Worm (Caenorhabditis elegans) whole organism, L4 larva: Measurements from ENCODE around the gene srh-271.

ENCODE experiments used
- R02D3.7 ChIP-seq: fragments of 150-350 bp; sonication (generic microtip); optimal IDR thresholded peaks from 3 replicates; lab custom pipeline; 2014; ENCODE audit warnings: missing biosample characterization, missing genetic modification characterization
- T20F7.1 ChIP-seq: fragments of 200-800 bp; sonication (Bioruptor generic); optimal IDR thresholded peaks from 2 replicates; lab custom pipeline; 2018; ENCODE audit warnings: mild to moderate bottlenecking, missing genetic modification characterization, missing compliant biosample characterization
- T26A8.4 ChIP-seq: fragments of 200-800 bp; sonication (Bioruptor generic); IDR thresholded peaks from 2 replicates; pipeline ENCODE4 v1.3.6; 2022; ENCODE audit warnings: missing genetic modification characterization, missing compliant biosample characterization
- Y48G9A.11 ChIP-seq: fragments of 200-800 bp; sonication (Bioruptor generic); IDR thresholded peaks from 2 replicates; pipeline ENCODE4 v1.3.6; 2022; ENCODE audit warnings: missing genetic modification reagents, missing genetic modification characterization, missing compliant biosample characterization
- Y75B8A.6 ChIP-seq: fragments of 200-800 bp; sonication (Bioruptor generic); IDR thresholded peaks from 2 replicates; pipeline ENCODE4 v1.3.6; 2022; ENCODE audit warnings: missing genetic modification reagents, missing genetic modification characterization, missing compliant biosample characterization
- aha-1 ChIP-seq: fragments of 150-350 bp; peaks from one replicate; lab custom pipeline; 2014; ENCODE audit warnings: missing biosample characterization, missing genetic modification characterization
- ceh-20 ChIP-seq: fragments of 200-800 bp; sonication (Bioruptor generic); IDR thresholded peaks from 2 replicates; pipeline ENCODE4 v1.3.6; 2022; ENCODE audit warnings: missing genetic modification reagents, missing genetic modification characterization, missing compliant biosample characterization
- ceh-32 ChIP-seq: sonication (generic microtip); optimal IDR thresholded peaks from 2 replicates; lab custom pipeline; 2016; ENCODE audit warnings: mild to moderate bottlenecking, missing genetic modification characterization, missing compliant biosample characterization; ENCODE audit not compliant: poor library complexity
- ceh-44 ChIP-seq: fragments of 200-800 bp; sonication (Bioruptor generic); IDR thresholded peaks from 2 replicates; pipeline ENCODE4 v1.3.6; 2022; ENCODE audit warnings: missing genetic modification reagents, missing genetic modification characterization, missing compliant biosample characterization
- ceh-62 ChIP-seq: sonication (generic microtip); optimal IDR thresholded peaks from 2 replicates; lab custom pipeline; 2017; ENCODE audit warnings: missing biosample characterization, missing genetic modification characterization
- cey-2 ChIP-seq: sonication (generic microtip); optimal IDR thresholded peaks from 3 replicates; lab custom pipeline; 2017; ENCODE audit warnings: missing genetic modification characterization, mild to moderate bottlenecking, missing compliant biosample characterization, antibody characterized with exemption, borderline replicate concordance; ENCODE audit not compliant: insufficient read depth
- daf-12 ChIP-seq: fragments of 150-350 bp; optimal IDR thresholded peaks from 2 replicates; lab custom pipeline; 2014; ENCODE audit warnings: missing biosample characterization, missing genetic modification reagents, missing genetic modification characterization
- daf-19 ChIP-seq: fragments of 200-800 bp; sonication (Bioruptor generic); conservative IDR thresholded peaks from 2 replicates; pipeline ENCODE4 v1.3.6; 2022; ENCODE audit warnings: missing genetic modification characterization, missing compliant biosample characterization
- dmd-8 ChIP-seq: fragments of 200-800 bp; sonication (Bioruptor generic); IDR thresholded peaks from 2 replicates; pipeline ENCODE4 v1.3.6; 2022; ENCODE audit warnings: missing genetic modification characterization, missing compliant biosample characterization
- dmd-9 ChIP-seq: fragments of 200-800 bp; sonication (Bioruptor generic); IDR thresholded peaks from 2 replicates; pipeline ENCODE4 v1.3.6; 2022; ENCODE audit warnings: missing genetic modification reagents, missing genetic modification characterization, missing compliant biosample characterization
- duxl-1 ChIP-seq: sonication (generic microtip); optimal IDR thresholded peaks from 2 replicates; lab custom pipeline; 2016; ENCODE audit warnings: mild to moderate bottlenecking, missing genetic modification characterization, moderate library complexity, missing compliant biosample characterization; ENCODE audit not compliant: poor library complexity
- egl-43 ChIP-seq: fragments of 200-800 bp; sonication (Bioruptor generic); IDR thresholded peaks from 2 replicates; pipeline ENCODE4 v1.3.6; 2022; ENCODE audit warnings: missing genetic modification reagents, missing genetic modification characterization, missing compliant biosample characterization
- hif-1 ChIP-seq, 2 experiments: sonication (generic microtip); optimal IDR thresholded peaks; 2 replicates each; lab custom pipeline; 2016 to 2017; ENCODE audit warnings: missing compliant biosample characterization in 2 of 2, missing genetic modification characterization in 2 of 2, missing genetic modification reagents in 2 of 2, missing genotype in 2 of 2, mild to moderate bottlenecking in 1 of 2
- hlh-11 ChIP-seq: fragments of 200-800 bp; sonication (Bioruptor generic); optimal IDR thresholded peaks from 2 replicates; lab custom pipeline; 2018; ENCODE audit warnings: mild to moderate bottlenecking, missing genetic modification characterization, missing compliant biosample characterization
- hlh-30 ChIP-seq: sonication (generic microtip); optimal IDR thresholded peaks from 2 replicates; lab custom pipeline; 2017; ENCODE audit warnings: antibody characterized with exemption, mild to moderate bottlenecking, missing genetic modification characterization, missing compliant biosample characterization; ENCODE audit not compliant: insufficient read depth
- jun-1 ChIP-seq: fragments of 150-350 bp; optimal IDR thresholded peaks from 2 replicates; lab custom pipeline; 2014; ENCODE audit warnings: missing biosample characterization, missing genetic modification reagents, missing genetic modification characterization
- lim-7 ChIP-seq: fragments of 200-800 bp; sonication (Bioruptor generic); IDR thresholded peaks from 2 replicates; pipeline ENCODE4 v1.3.6; 2022; ENCODE audit warnings: missing genetic modification characterization, missing compliant biosample characterization
- lin-13 ChIP-seq: fragments of 150-350 bp; optimal IDR thresholded peaks from 2 replicates; lab custom pipeline; 2014; ENCODE audit warnings: missing biosample characterization, missing genetic modification reagents, missing genetic modification characterization
- lin-15B ChIP-seq: fragments of 150-350 bp; sonication (generic microtip); optimal IDR thresholded peaks from 3 replicates; lab custom pipeline; 2014; ENCODE audit warnings: missing biosample characterization, missing genetic modification characterization
- madf-5 ChIP-seq, 2 experiments: fragments of 200-800 bp; sonication (Bioruptor generic); IDR thresholded peaks; 2 replicates each; pipeline ENCODE4 v1.3.6; 2022; ENCODE audit warnings: missing compliant biosample characterization in 2 of 2, missing genetic modification characterization in 2 of 2
- mdl-1 ChIP-seq, 2 experiments: fragments of 150-350 bp in 1 of 2; sonication (generic microtip) in 1 of 2; optimal IDR thresholded peaks; 2 replicates each; lab custom pipeline; 2014 to 2017; ENCODE audit warnings: missing biosample characterization in 2 of 2, missing genetic modification characterization in 2 of 2
- mdt-29 ChIP-seq: fragments of 200-800 bp; sonication (Bioruptor generic); IDR thresholded peaks from 2 replicates; pipeline ENCODE4 v1.3.6; 2022; ENCODE audit warnings: missing genetic modification reagents, missing genetic modification characterization, missing compliant biosample characterization
- mxl-2 ChIP-seq: fragments of 200-800 bp; sonication (Bioruptor generic); conservative IDR thresholded peaks from 2 replicates; pipeline ENCODE4 v1.3.6; 2022; ENCODE audit warnings: missing genetic modification reagents, missing genetic modification characterization, missing compliant biosample characterization
- mxl-3 ChIP-seq: fragments of 200-800 bp; sonication (Bioruptor generic); optimal IDR thresholded peaks from 2 replicates; lab custom pipeline; 2018; ENCODE audit warnings: mild to moderate bottlenecking, missing genetic modification characterization, missing compliant biosample characterization
- nhr-10 ChIP-seq: fragments of 150-350 bp; optimal IDR thresholded peaks from 2 replicates; lab custom pipeline; 2014; ENCODE audit warnings: missing biosample characterization, missing genetic modification characterization
- nhr-102 ChIP-seq: sonication (generic microtip); optimal IDR thresholded peaks from 2 replicates; lab custom pipeline; 2016; ENCODE audit warnings: mild to moderate bottlenecking, missing genetic modification characterization, moderate library complexity, missing compliant biosample characterization
- nhr-111 ChIP-seq: fragments of 200-800 bp; sonication (Bioruptor generic); optimal IDR thresholded peaks from 2 replicates; lab custom pipeline; 2018; ENCODE audit warnings: mild to moderate bottlenecking, missing genetic modification characterization, missing compliant biosample characterization
- nhr-41 ChIP-seq: fragments of 200-800 bp; sonication (Bioruptor generic); IDR thresholded peaks from 2 replicates; pipeline ENCODE4 v1.3.6; 2022; ENCODE audit warnings: missing genetic modification reagents, missing genetic modification characterization, missing compliant biosample characterization
- nhr-42 ChIP-seq: fragments of 200-800 bp; sonication (Bioruptor generic); IDR thresholded peaks from 2 replicates; pipeline ENCODE4 v1.3.6; 2022; ENCODE audit warnings: missing genetic modification characterization, missing compliant biosample characterization
- nhr-6 ChIP-seq: fragments of 150-350 bp; optimal IDR thresholded peaks from 2 replicates; lab custom pipeline; 2014; ENCODE audit warnings: missing biosample characterization, missing genetic modification characterization
- rbr-2 ChIP-seq: sonication (generic microtip); optimal IDR thresholded peaks from 2 replicates; lab custom pipeline; 2016; ENCODE audit warnings: missing genotype, missing genetic modification characterization, missing compliant biosample characterization
- skn-1 ChIP-seq: fragments of 150-350 bp; optimal IDR thresholded peaks from 2 replicates; lab custom pipeline; 2014; ENCODE audit warnings: missing biosample characterization, missing genetic modification characterization
- snpc-1.2 ChIP-seq: fragments of 200-800 bp; sonication (Bioruptor generic); IDR thresholded peaks from 2 replicates; pipeline ENCODE4 v1.3.6; 2022; ENCODE audit warnings: missing genetic modification reagents, missing genetic modification characterization, missing compliant biosample characterization
- tra-1 ChIP-seq: fragments of 200-800 bp; sonication (Bioruptor generic); IDR thresholded peaks from 2 replicates; pipeline ENCODE4 v1.3.6; 2022; ENCODE audit warnings: missing genetic modification reagents, missing genetic modification characterization, missing compliant biosample characterization
- unc-130 ChIP-seq: sonication (generic microtip); optimal IDR thresholded peaks from 2 replicates; lab custom pipeline; 2016; ENCODE audit warnings: missing genetic modification reagents, missing genetic modification characterization, missing compliant biosample characterization
- unc-39 ChIP-seq: sonication (generic microtip); optimal IDR thresholded peaks from 2 replicates; lab custom pipeline; 2017; ENCODE audit warnings: missing biosample characterization, missing genetic modification characterization
- zag-1 ChIP-seq: fragments of 150-350 bp; optimal IDR thresholded peaks from 2 replicates; lab custom pipeline; 2014; ENCODE audit warnings: missing biosample characterization, missing genetic modification characterization
- zfp-3 ChIP-seq: fragments of 200-800 bp; sonication (Bioruptor generic); conservative IDR thresholded peaks from 2 replicates; pipeline ENCODE4 v1.3.6; 2022; ENCODE audit warnings: missing genetic modification reagents, missing genetic modification characterization, missing compliant biosample characterization

srh-271 gene

DNA sequence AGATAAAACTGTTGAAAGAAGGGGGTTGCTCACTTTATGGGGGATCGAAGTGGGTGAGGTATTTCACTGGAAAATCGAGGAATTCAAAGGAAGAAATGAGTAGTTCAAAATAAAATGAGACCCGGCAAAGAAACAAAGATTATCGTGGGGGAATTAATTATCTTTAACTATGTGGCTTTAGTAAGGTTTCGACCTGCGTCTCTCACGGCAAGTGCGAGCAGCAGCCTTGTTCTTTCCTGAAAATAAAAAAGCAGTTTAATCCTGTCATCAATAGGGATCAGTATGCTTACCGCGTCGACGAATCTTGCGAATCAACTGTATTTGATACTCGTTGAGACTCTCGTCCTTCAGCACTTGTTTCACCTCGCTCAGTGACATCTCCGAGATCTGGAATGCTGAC is at the start of gene srh-271:
TSS of gene srh-271 (minus strand) at position 101 of the 400 bp plus-strand sequence.
- TF ChIP-seq T20F7.1 (GFP tag; lab: Kevin White, UChicago) (no peak), unc-39 (tag; lab: Kevin White, UChicago) (no peak), nhr-6 (tag; lab: Kevin White, UChicago) (no peak)

DNA sequence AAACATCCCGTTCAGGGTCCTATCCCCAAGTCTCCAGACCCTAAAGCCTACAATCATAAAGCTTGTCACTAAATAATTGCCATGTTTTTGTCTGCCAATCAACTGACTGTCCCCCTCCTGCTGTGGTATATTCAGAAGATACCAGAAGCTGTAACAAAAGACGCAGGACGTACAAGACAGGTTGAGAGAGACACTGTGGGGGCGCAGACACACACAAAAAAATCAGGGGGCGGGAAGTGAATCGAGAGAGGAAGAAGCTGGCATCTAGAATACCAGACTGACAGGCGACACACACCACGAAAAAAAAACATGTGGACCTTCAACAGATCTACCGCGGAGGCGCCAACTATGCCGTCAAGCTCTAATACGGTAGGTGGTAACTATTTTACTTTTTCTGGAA is 49.4 kb upstream of the srh-271 start, which contains the start of gene kel-8:
TSS of gene kel-8 (plus strand) at position 301 of the 400 bp plus-strand sequence.
- peak; percentile 45 for TF ChIP-seq hlh-30 (tag; lab: Kevin White, UChicago)
- peak; percentile 30 for TF ChIP-seq hlh-11
- TF ChIP-seq ceh-32 (tag; lab: Kevin White, UChicago): no peak
- peak; percentile 37 for TF ChIP-seq aha-1 (tag; lab: Kevin White, UChicago)

DNA sequence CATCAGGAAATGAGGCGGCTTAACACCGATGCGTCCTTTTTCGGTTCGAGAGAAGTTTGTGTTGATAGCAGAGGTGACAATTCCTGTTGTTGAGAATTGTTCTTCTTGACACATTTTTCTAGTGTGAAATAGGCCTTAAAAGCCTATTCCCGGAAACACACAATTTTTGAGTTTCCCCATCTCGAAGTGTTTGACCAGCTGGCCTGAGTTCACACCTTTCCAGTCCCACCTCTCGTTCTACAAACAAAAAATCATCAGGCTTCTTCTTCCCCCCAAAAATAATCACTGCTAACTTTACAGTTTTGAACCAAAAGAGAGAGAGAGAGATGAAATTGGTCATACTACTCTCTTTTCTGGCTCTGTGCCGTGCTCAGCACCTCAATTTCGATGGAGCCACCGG is 44.8 kb upstream of the srh-271 start, which contains the start of gene W02G9.4:
TSS of gene W02G9.4 (plus strand) at position 301 of the 400 bp plus-strand sequence.
- TF ChIP-seq duxl-1 (tag; lab: Kevin White, UChicago) (no peak), jun-1 (tag; lab: Kevin White, UChicago) (no peak), ceh-44 (no peak), hlh-30 (tag; lab: Kevin White, UChicago) (no peak), lin-13 (GFP tag; lab: Kevin White, UChicago) (no peak), ceh-20 (GFP tag; lab: Robert Waterston, UW) (no peak), skn-1 (no peak)

DNA sequence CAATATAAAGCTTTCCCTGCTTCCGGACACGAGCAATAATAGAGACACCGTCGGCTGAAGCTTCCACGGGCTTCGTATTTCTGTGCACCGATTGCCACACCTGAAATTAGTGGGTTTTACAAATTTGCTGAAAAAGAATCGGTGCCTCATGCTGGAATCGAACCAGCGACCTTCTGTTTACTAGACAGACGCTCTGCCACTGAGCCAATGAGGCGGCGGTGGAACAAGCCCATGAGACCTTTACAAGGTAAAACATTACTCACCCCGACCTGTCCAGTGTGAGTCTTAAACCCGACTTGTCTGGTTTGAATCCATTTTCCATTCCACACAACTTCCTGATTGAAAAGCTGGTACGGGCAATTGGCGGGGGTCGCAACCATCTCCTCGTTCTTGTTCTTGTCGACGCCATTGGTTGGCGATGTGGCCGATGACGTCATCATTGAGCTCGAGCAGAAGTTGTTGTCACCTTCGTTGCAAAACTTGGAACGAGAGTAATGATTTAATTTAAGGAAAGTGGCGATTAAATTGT is 42.8 kb upstream of the srh-271 start, which contains the start of gene ndx-2:
TSS of gene ndx-2 (minus strand) at position 479 of the 529 bp plus-strand sequence.
- TF ChIP-seq cey-2 (no peak), nhr-111 (GFP tag; lab: Kevin White, UChicago) (peak; percentile 82), tra-1 (GFP tag; lab: Robert Waterston, UW) (peak; percentile 45; the same call in 1 of the 2 replicates), Y48G9A.11 (GFP tag; lab: Robert Waterston, UW) (peak; percentile 72), dmd-9 (GFP tag; lab: Robert Waterston, UW) (no peak), ceh-20 (GFP tag; lab: Robert Waterston, UW) (no peak), nhr-10 (tag; lab: Kevin White, UChicago) (no peak), ceh-62 (tag; lab: Kevin White, UChicago) (no peak), mdt-29 (GFP tag; lab: Robert Waterston, UW) (0 out of 2 replicates have a peak, but pooled peaks have one; percentile 25), snpc-1.2 (GFP tag; lab: Robert Waterston, UW) (peak; percentile 79), T26A8.4 (GFP tag; lab: Robert Waterston, UW) (peak; percentile 48), hif-1 (tag; optimal IDR thresholded peaks at IDR 0.05; lab: Kevin White, UChicago) (no peak), jun-1 (tag; lab: Kevin White, UChicago) (no peak), unc-130 (no peak), dmd-8 (peak; percentile 79; the same call in 1 of the 2 replicates), lin-15B (no peak), madf-5 (GFP tag; IDR thresholded peaks at IDR 0.05; lab: Robert Waterston, UW) (peak; percentile 51 to 83; a peak in 3 of 4 replicates), zag-1 (tag; lab: Kevin White, UChicago) (no peak), egl-43 (GFP tag; lab: Robert Waterston, UW) (peak; percentile 90), daf-12 (tag; lab: Kevin White, UChicago) (no peak), mxl-3 (GFP tag; lab: Kevin White, UChicago) (peak; percentile 17), nhr-42 (GFP tag; lab: Robert Waterston, UW) (0 out of 2 replicates have a peak, but pooled peaks have one; percentile 29), hlh-30 (tag; lab: Kevin White, UChicago) (peak; percentile 6), rbr-2 (tag; lab: Kevin White, UChicago) (peak; percentile 9), daf-19 (GFP tag; lab: Robert Waterston, UW) (no peak), mxl-2 (0 out of 2 replicates have a peak, but pooled peaks have one; percentile 20), R02D3.7 (tag; lab: Kevin White, UChicago) (no peak), nhr-102 (tag; lab: Kevin White, UChicago) (peak; percentile 8), Y75B8A.6 (no peak), nhr-41 (GFP tag; lab: Robert Waterston, UW) (peak; percentile 65; the same call in 1 of the 2 replicates), lim-7 (GFP tag; lab: Robert Waterston, UW) (peak; percentile 93), mdl-1 (tag; optimal IDR thresholded peaks at IDR 0.05; lab: Kevin White, UChicago) (no peak), zfp-3 (GFP tag; lab: Robert Waterston, UW) (no peak)
